Fruit fly (Drosophila melanogaster): Measurements from ENCODE around the gene Marf.

The Marf gene

dm6 chrX:6343786-6344537, 21.8 kb upstream of the Marf start (continued):
- TF ChIP-seq CG6791 (GFP tag; IDR thresholded peaks at IDR 0.05; ENCODE audit: partially characterized antibody) (no peak), br (optimal IDR thresholded peaks at IDR 0.05) (no peak), ac (GFP tag; optimal IDR thresholded peaks at IDR 0.05) (no peak), CG2199 (GFP tag; IDR thresholded peaks at IDR 0.05) (no peak), bigmax (GFP tag; optimal IDR thresholded peaks at IDR 0.05) (no peak), Optix (GFP tag; IDR thresholded peaks at IDR 0.05) (peak; percentile 80), tx (GFP tag; optimal IDR thresholded peaks at IDR 0.05) (no peak), lbe (GFP tag; optimal IDR thresholded peaks at IDR 0.05) (peak; percentile 91), ATbp (GFP tag; optimal IDR thresholded peaks at IDR 0.05) (peak; percentile 69), CG17385 (GFP tag; optimal IDR thresholded peaks at IDR 0.05) (peak; percentile 25), CG14014 (GFP tag; IDR thresholded peaks at IDR 0.05) (no peak), CG16863 (GFP tag; optimal IDR thresholded peaks at IDR 0.05) (peak; percentile 21), zfh2 (GFP tag; optimal IDR thresholded peaks at IDR 0.05) (no peak), dimm (GFP tag; IDR thresholded peaks at IDR 0.05) (0 out of 2 replicates have a peak, but pooled peaks have one; percentile 25), bbx (GFP tag; IDR thresholded peaks at IDR 0.05; ENCODE audit: partially characterized antibody) (no peak), MBD-R2 (GFP tag; IDR thresholded peaks at IDR 0.05) (no peak), CG6854 (GFP tag; optimal IDR thresholded peaks at IDR 0.05) (no peak), p53 (GFP tag; optimal IDR thresholded peaks at IDR 0.05) (no peak), odd (GFP tag; optimal IDR thresholded peaks at IDR 0.05) (no peak), emc (GFP tag; optimal IDR thresholded peaks at IDR 0.05) (no peak), CG4820 (GFP tag; optimal IDR thresholded peaks at IDR 0.05) (no peak), Atf-2 (GFP tag; optimal IDR thresholded peaks at IDR 0.05) (peak; percentile 2), CG10267 (tag; optimal IDR thresholded peaks at IDR 0.05) (no peak), CG4707 (GFP tag; optimal IDR thresholded peaks at IDR 0.05) (no peak), CG15011 (GFP tag; optimal IDR thresholded peaks at IDR 0.05) (no peak), CG12769 (tag; optimal IDR thresholded peaks at IDR 0.05) (no peak), CG10431 (GFP tag; optimal IDR thresholded peaks at IDR 0.05) (no peak), pros (GFP tag; optimal IDR thresholded peaks at IDR 0.05) (no peak), exex (tag; optimal IDR thresholded peaks at IDR 0.05) (no peak), CG7928 (GFP tag; optimal IDR thresholded peaks at IDR 0.05) (no peak), CTCF (GFP tag; optimal IDR thresholded peaks at IDR 0.05) (no peak), CG8290 (GFP tag; optimal IDR thresholded peaks at IDR 0.05) (no peak), CG8290 (tag; optimal IDR thresholded peaks at IDR 0.05) (no peak), Adf1 (GFP tag; IDR thresholded peaks at IDR 0.05) (no peak; the same call in 1 of the 2 replicates), CG10321 (GFP tag; IDR thresholded peaks at IDR 0.05) (0 out of 2 replicates have a peak, but pooled peaks have one; percentile 19), luna (GFP tag; optimal IDR thresholded peaks at IDR 0.05) (no peak), zen2 (GFP tag; IDR thresholded peaks at IDR 0.05; ENCODE audit: partially characterized antibody) (no peak), ham (GFP tag; IDR thresholded peaks at IDR 0.05) (no peak), CG18262 (tag; optimal IDR thresholded peaks at IDR 0.05) (peak; percentile 18), CG10366 (GFP tag; IDR thresholded peaks at IDR 0.05) (peak; percentile 61), Fer3 (tag; optimal IDR thresholded peaks at IDR 0.05) (no peak), dati (GFP tag; IDR thresholded peaks at IDR 0.05) (no peak), her (GFP tag; optimal IDR thresholded peaks at IDR 0.05) (no peak), CG10565 (GFP tag; optimal IDR thresholded peaks at IDR 0.05) (no peak), CG8924 (tag; optimal IDR thresholded peaks at IDR 0.05) (no peak), ssp (GFP tag; IDR thresholded peaks at IDR 0.05) (peak; percentile 41; the same call in 1 of the 2 replicates), CG7556 (GFP tag; optimal IDR thresholded peaks at IDR 0.05) (no peak), chinmo (GFP tag; IDR thresholded peaks at IDR 0.05; ENCODE audit: partially characterized antibody) (no peak), dpn (GFP tag; optimal IDR thresholded peaks at IDR 0.05) (peak in 1 of 2 experiments; percentile 5), Gug (GFP tag; IDR thresholded peaks at IDR 0.05) (no peak; the same call in 3 of the 4 replicates), salm (tag; optimal IDR thresholded peaks at IDR 0.05) (no peak)

Data from whole organism, embryonic.